Worm (Caenorhabditis elegans): ENCODE results near the gene Y27F2A.10.
A peak's percentile ranks its signal among the peaks of the same experiment; 100 is the strongest.
"Not testable (repeated sequence)": the region's sequence is repeated elsewhere in the genome, so short reads cannot be mapped to it uniquely, and the experiment has no call there.

Y27F2A.10 gene

ce11 chrII:3149521-3150190 lies 22.4 kb downstream of the Y27F2A.10 start, which contains the start of the genes T10D4.11 and T10D4.1:
TSS of gene T10D4.11 (minus strand) at chrII:3149621.
TSS of gene T10D4.1 (plus strand) at chrII:3150140.
- TF ChIP-seq hnd-1 (tag; optimal IDR thresholded peaks at IDR 0.05) = no peak
- no peak for TF ChIP-seq hmbx-1 (tag; optimal IDR thresholded peaks at IDR 0.05)
- no peak for TF ChIP-seq sea-1 (GFP tag; conservative IDR thresholded peaks at IDR 0.05)

- no peak for TF ChIP-seq ama-1 (optimal IDR thresholded peaks at IDR 0.05)
- no peak for TF ChIP-seq ceh-36 (tag; optimal IDR thresholded peaks at IDR 0.05)
- TF ChIP-seq tbx-37 (GFP tag; conservative IDR thresholded peaks at IDR 0.05) = no peak
- TF ChIP-seq ets-7 (tag; optimal IDR thresholded peaks at IDR 0.05) = no peak
- TF ChIP-seq scrt-1 (GFP tag; IDR thresholded peaks at IDR 0.05) = no peak
- no peak for TF ChIP-seq B0310.2 (tag; optimal IDR thresholded peaks at IDR 0.05)
- no peak for TF ChIP-seq ceh-13 (GFP tag; optimal IDR thresholded peaks at IDR 0.05)
- TF ChIP-seq sea-1 (GFP tag; conservative IDR thresholded peaks at IDR 0.05) = no peak
- no peak for TF ChIP-seq tbx-11 (GFP tag; IDR thresholded peaks at IDR 0.05)
- no peak for TF ChIP-seq hmbx-1 (tag; optimal IDR thresholded peaks at IDR 0.05)
- no peak for TF ChIP-seq pes-1 (GFP tag; IDR thresholded peaks at IDR 0.05)
- no peak for TF ChIP-seq hmg-4 (GFP tag; optimal IDR thresholded peaks at IDR 0.05)
Observed at ce11 chrII:3148404-3148803, 23.7 kb downstream of the Y27F2A.10 start.

- TF ChIP-seq hnd-1 (tag; optimal IDR thresholded peaks at IDR 0.05) = no peak
Observed at ce11 chrII:3145842-3146241, 26.2 kb downstream of the Y27F2A.10 start, which contains the start of gene T10D4.15. TSS of gene T10D4.15 (plus strand) at chrII:3146142.

- not testable (repeated sequence) for TF ChIP-seq B0310.2 (tag; optimal IDR thresholded peaks at IDR 0.05); tbx-11 (GFP tag; IDR thresholded peaks at IDR 0.05); scrt-1 (GFP tag; IDR thresholded peaks at IDR 0.05)
Observed at ce11 chrII:3144552-3144951, 27.5 kb downstream of the Y27F2A.10 start, which contains the start of gene sri-43. TSS of gene sri-43 (minus strand) at chrII:3144652.

ce11 chrII:3142855-3143254 lies 29.2 kb downstream of the Y27F2A.10 start, which contains the start of gene sri-42:
TSS of gene sri-42 (minus strand) at chrII:3142955.
- not testable (repeated sequence) for TF ChIP-seq aly-1 (tag; optimal IDR thresholded peaks at IDR 0.05); hmbx-1 (tag; optimal IDR thresholded peaks at IDR 0.05); flt-1 (GFP tag; IDR thresholded peaks at IDR 0.05)

- TF ChIP-seq ets-7 (tag; optimal IDR thresholded peaks at IDR 0.05) (no peak), F13C5.2 (tag; optimal IDR thresholded peaks at IDR 0.05) (no peak), hnd-1 (tag; optimal IDR thresholded peaks at IDR 0.05) (no peak), flt-1 (GFP tag; IDR thresholded peaks at IDR 0.05) (no peak), tbx-37 (GFP tag; conservative IDR thresholded peaks at IDR 0.05) (no peak), aly-1 (tag; optimal IDR thresholded peaks at IDR 0.05) (no peak), scrt-1 (GFP tag; IDR thresholded peaks at IDR 0.05) (no peak), ama-1 (optimal IDR thresholded peaks at IDR 0.05) (no peak), hmbx-1 (tag; optimal IDR thresholded peaks at IDR 0.05) (no peak), B0310.2 (tag; optimal IDR thresholded peaks at IDR 0.05) (no peak), ceh-36 (tag; optimal IDR thresholded peaks at IDR 0.05) (no peak), pes-1 (GFP tag; IDR thresholded peaks at IDR 0.05) (no peak), ceh-13 (GFP tag; optimal IDR thresholded peaks at IDR 0.05) (no peak), hmg-4 (GFP tag; optimal IDR thresholded peaks at IDR 0.05) (no peak)
Observed at ce11 chrII:3137804-3138203, 34.3 kb downstream of the Y27F2A.10 start, which contains the start of gene sri-54. TSS of gene sri-54 (minus strand) at chrII:3137904.

- TF ChIP-seq scrt-1 (GFP tag; IDR thresholded peaks at IDR 0.05) (no peak), ceh-36 (tag; optimal IDR thresholded peaks at IDR 0.05) (peak; percentile 63), ets-7 (tag; optimal IDR thresholded peaks at IDR 0.05) (no peak)
Observed at ce11 chrII:3135293-3135692, 36.8 kb downstream of the Y27F2A.10 start.

ce11 chrII:3129007-3129406 lies 43.1 kb downstream of the Y27F2A.10 start, which contains the start of gene chil-24:
TSS of gene chil-24 (plus strand) at chrII:3129162.
- TF ChIP-seq tbx-11 (GFP tag; IDR thresholded peaks at IDR 0.05) (no peak), scrt-1 (GFP tag; IDR thresholded peaks at IDR 0.05) (no peak), tbx-37 (GFP tag; conservative IDR thresholded peaks at IDR 0.05) (no peak), ceh-13 (GFP tag; optimal IDR thresholded peaks at IDR 0.05) (no peak), ets-7 (tag; optimal IDR thresholded peaks at IDR 0.05) (no peak), aly-1 (tag; optimal IDR thresholded peaks at IDR 0.05) (no peak), ama-1 (optimal IDR thresholded peaks at IDR 0.05) (no peak), sea-1 (GFP tag; conservative IDR thresholded peaks at IDR 0.05) (no peak), tra-4 (tag; optimal IDR thresholded peaks at IDR 0.05) (no peak), hnd-1 (tag; optimal IDR thresholded peaks at IDR 0.05) (no peak), flt-1 (GFP tag; IDR thresholded peaks at IDR 0.05) (no peak), pes-1 (GFP tag; IDR thresholded peaks at IDR 0.05) (no peak), hmg-4 (GFP tag; optimal IDR thresholded peaks at IDR 0.05) (no peak), F13C5.2 (tag; optimal IDR thresholded peaks at IDR 0.05) (no peak), ceh-36 (tag; optimal IDR thresholded peaks at IDR 0.05) (no peak), hmbx-1 (tag; optimal IDR thresholded peaks at IDR 0.05) (no peak), B0310.2 (tag; optimal IDR thresholded peaks at IDR 0.05) (no peak)

ce11 chrII:3126741-3127140 lies 45.3 kb downstream of the Y27F2A.10 start, which contains the start of gene ins-31:
TSS of gene ins-31 (plus strand) at chrII:3127041.
- TF ChIP-seq pes-1 (GFP tag; IDR thresholded peaks at IDR 0.05) = 0 out of 2 replicates have a peak, but pooled peaks have one; percentile 32
